Fruit fly (Drosophila melanogaster) whole organism, embryonic: Measurements from ENCODE around the gene ATP8B.

Experiments
- Adf1 ChIP-seq: fragments of 200-800 bp; sonication (Bioruptor generic); IDR thresholded peaks from 2 replicates; pipeline ENCODE4 v1.3.6; 2022; ENCODE audit warnings: missing biosample characterization, missing genetic modification characterization
- Atf6 ChIP-seq: fragments of 200-800 bp; sonication (Bioruptor generic); IDR thresholded peaks from 2 replicates; pipeline ENCODE4 v1.3.6; 2022; ENCODE audit warnings: missing biosample characterization, missing genetic modification characterization
- B-H2 ChIP-seq: fragments of 200-800 bp; sonication (Bioruptor generic); optimal IDR thresholded peaks from 2 replicates; lab custom pipeline; 2018; ENCODE audit warnings: missing biosample characterization, mild to moderate bottlenecking, missing genetic modification characterization
- CG10209 ChIP-seq: fragments of 200-800 bp; sonication (Bioruptor generic); optimal IDR thresholded peaks from 3 replicates; lab custom pipeline; 2017; ENCODE audit warnings: missing biosample characterization, mild to moderate bottlenecking, missing genetic modification characterization, missing genetic modification reagents
- CG10267 ChIP-seq: fragments of 200-800 bp; sonication (Bioruptor generic); optimal IDR thresholded peaks from 2 replicates; lab custom pipeline; 2018; ENCODE audit warnings: missing biosample characterization, mild to moderate bottlenecking, missing genetic modification characterization, moderate library complexity
- CG10321 ChIP-seq: fragments of 200-800 bp; sonication (Bioruptor generic); IDR thresholded peaks from 2 replicates; pipeline ENCODE4 v1.3.6; 2022; ENCODE audit warnings: missing biosample characterization, missing genetic modification characterization
- CG10979 ChIP-seq: fragments of 200-800 bp; sonication (Bioruptor generic); optimal IDR thresholded peaks from 2 replicates; lab custom pipeline; 2018; ENCODE audit warnings: missing biosample characterization, mild to moderate bottlenecking, missing genetic modification characterization, moderate library complexity
- CG12299 ChIP-seq: fragments of 200-800 bp; sonication (Bioruptor generic); optimal IDR thresholded peaks from 2 replicates; lab custom pipeline; 2018; ENCODE audit warnings: missing biosample characterization, mild to moderate bottlenecking, missing genetic modification characterization
- CG13424 ChIP-seq: fragments of 200-800 bp; sonication (Bioruptor generic); optimal IDR thresholded peaks from 2 replicates; lab custom pipeline; 2019; ENCODE audit warnings: missing biosample characterization, mild to moderate bottlenecking, missing genetic modification characterization, moderate library complexity
- CG15479 ChIP-seq: fragments of 200-800 bp; sonication (Bioruptor generic); optimal IDR thresholded peaks from 3 replicates; lab custom pipeline; 2019; ENCODE audit warnings: missing biosample characterization, mild to moderate bottlenecking, missing genetic modification characterization, moderate library complexity
- CG15696 ChIP-seq: fragments of 200-800 bp; sonication (Bioruptor generic); optimal IDR thresholded peaks from 2 replicates; lab custom pipeline; 2019; ENCODE audit warnings: missing biosample characterization, mild to moderate bottlenecking, missing genetic modification characterization, moderate library complexity
- CG1603 ChIP-seq: fragments of 200-800 bp; sonication (Bioruptor generic); optimal IDR thresholded peaks from 2 replicates; lab custom pipeline; 2019; ENCODE audit warnings: missing biosample characterization, mild to moderate bottlenecking, missing genetic modification characterization, moderate library complexity
- CG17359 ChIP-seq: fragments of 200-800 bp; sonication (Bioruptor generic); optimal IDR thresholded peaks from 3 replicates; lab custom pipeline; 2018; ENCODE audit warnings: missing biosample characterization, mild to moderate bottlenecking, missing genetic modification characterization, moderate library complexity
- CG1792 ChIP-seq: fragments of 200-800 bp; sonication (Bioruptor generic); optimal IDR thresholded peaks from 2 replicates; lab custom pipeline; 2016; ENCODE audit warnings: missing biosample characterization, missing genetic modification characterization
- CG30431 ChIP-seq: fragments of 200-800 bp; sonication (Bioruptor generic); optimal IDR thresholded peaks from 2 replicates; lab custom pipeline; 2017; ENCODE audit warnings: missing biosample characterization, missing genetic modification characterization
- CG3281 ChIP-seq: fragments of 200-800 bp; sonication (Bioruptor generic); optimal IDR thresholded peaks from 3 replicates; lab custom pipeline; 2017; ENCODE audit warnings: missing biosample characterization, mild to moderate bottlenecking, missing genetic modification characterization
- CG33213 ChIP-seq: fragments of 200-800 bp; sonication (Bioruptor generic); optimal IDR thresholded peaks from 3 replicates; lab custom pipeline; 2016; ENCODE audit warnings: missing biosample characterization, missing genetic modification characterization
- CG4854 ChIP-seq: fragments of 200-800 bp; sonication (Bioruptor generic); optimal IDR thresholded peaks from 2 replicates; lab custom pipeline; 2016; ENCODE audit warnings: missing biosample characterization, missing genetic modification characterization, inconsistent platforms
- CG8089 ChIP-seq: fragments of 200-800 bp; sonication (Bioruptor generic); optimal IDR thresholded peaks from 3 replicates; lab custom pipeline; 2016; ENCODE audit warnings: missing biosample characterization, missing genetic modification characterization
- CG8944 ChIP-seq: fragments of 200-800 bp; sonication (Bioruptor generic); optimal IDR thresholded peaks from 3 replicates; lab custom pipeline; 2016; ENCODE audit warnings: missing biosample characterization, missing genetic modification characterization
- CG9727 ChIP-seq: fragments of 200-800 bp; sonication (Bioruptor generic); optimal IDR thresholded peaks from 3 replicates; lab custom pipeline; 2017; ENCODE audit warnings: missing biosample characterization, mild to moderate bottlenecking, missing genetic modification characterization
- D ChIP-seq, 2 experiments: fragments of 200-800 bp in 1 of 2; fragments of >200 bp in 1 of 2; sonication (Bioruptor generic) in 1 of 2; optimal IDR thresholded peaks; 2 replicates in 1 of 2; 3 replicates in 1 of 2; lab custom pipeline; 2017; ENCODE audit warnings: mild to moderate bottlenecking in 1 of 2, missing biosample characterization in 1 of 2, missing genetic modification characterization in 1 of 2, missing genetic modification reagents in 1 of 2
- Dfd ChIP-seq, 2 experiments: fragments of >200 bp; optimal IDR thresholded peaks; 2 replicates each; lab custom pipeline; 2017; ENCODE audit warnings: missing biosample characterization in 2 of 2, missing genetic modification characterization in 2 of 2
- Dip3 ChIP-seq: fragments of 200-800 bp; sonication (Bioruptor generic); optimal IDR thresholded peaks from 3 replicates; lab custom pipeline; 2016; ENCODE audit warnings: missing biosample characterization, missing genetic modification characterization
- Doc2 ChIP-seq: fragments of 200-800 bp; sonication (Bioruptor generic); IDR thresholded peaks from 2 replicates; pipeline ENCODE4 v1.3.6; 2022; ENCODE audit warnings: missing biosample characterization, missing genetic modification characterization
- Elba2 ChIP-seq: fragments of 200-800 bp; sonication (Bioruptor generic); optimal IDR thresholded peaks from 3 replicates; lab custom pipeline; 2016; ENCODE audit warnings: missing biosample characterization, missing genetic modification characterization
- Fer3 ChIP-seq: fragments of 200-800 bp; sonication (Bioruptor generic); optimal IDR thresholded peaks from 2 replicates; lab custom pipeline; 2018; ENCODE audit warnings: missing biosample characterization, mild to moderate bottlenecking, missing genetic modification characterization, moderate library complexity
- Gsc ChIP-seq: fragments of 200-800 bp; sonication (Bioruptor generic); IDR thresholded peaks from 2 replicates; pipeline ENCODE4 v1.3.6; 2022; ENCODE audit warnings: missing biosample characterization, missing genetic modification characterization
- H2.0 ChIP-seq: fragments of 200-800 bp; sonication (Bioruptor generic); IDR thresholded peaks from 2 replicates; pipeline ENCODE4 v1.3.6; 2022; ENCODE audit warnings: missing biosample characterization, missing genetic modification characterization
- HLHmδ ChIP-seq: fragments of 200-800 bp; sonication (Bioruptor generic); optimal IDR thresholded peaks from 2 replicates; lab custom pipeline; 2018; ENCODE audit warnings: missing biosample characterization, mild to moderate bottlenecking, missing genetic modification characterization, moderate library complexity
- Hmr ChIP-seq: fragments of 200-800 bp; sonication (Bioruptor generic); optimal IDR thresholded peaks from 3 replicates; lab custom pipeline; 2017; ENCODE audit warnings: mild to moderate bottlenecking, missing biosample characterization, missing genetic modification reagents, missing genetic modification characterization
- Opbp ChIP-seq: fragments of 200-800 bp; sonication (Bioruptor generic); IDR thresholded peaks from 3 replicates; pipeline ENCODE4 v1.3.6; 2022; ENCODE audit warnings: missing biosample characterization, missing genetic modification characterization; ENCODE audit not compliant: partially characterized antibody
- Trl ChIP-seq, 3 experiments: fragments of >200 bp in 2 of 3; fragments of 200-800 bp in 1 of 3; sonication (Bioruptor generic) in 1 of 3; optimal IDR thresholded peaks; 2 replicates in 1 of 3; 3 replicates in 2 of 3; lab custom pipeline; 2016 to 2017; ENCODE audit warnings: missing biosample characterization in 1 of 3, missing genetic modification characterization in 1 of 3
- Vsx1 ChIP-seq: fragments of 200-800 bp; sonication (Bioruptor generic); optimal IDR thresholded peaks from 2 replicates; lab custom pipeline; 2017; ENCODE audit warnings: missing biosample characterization, mild to moderate bottlenecking, missing genetic modification characterization, missing genetic modification reagents
- YL-1 ChIP-seq: fragments of 200-800 bp; sonication (Bioruptor generic); optimal IDR thresholded peaks from 3 replicates; lab custom pipeline; 2017; ENCODE audit warnings: missing biosample characterization, mild to moderate bottlenecking, missing genetic modification characterization
- al ChIP-seq: fragments of 200-800 bp; sonication (Bioruptor generic); IDR thresholded peaks from 2 replicates; pipeline ENCODE4 v1.3.6; 2022; ENCODE audit warnings: missing biosample characterization, missing genetic modification characterization
- dan ChIP-seq: fragments of 200-800 bp; sonication (Bioruptor generic); IDR thresholded peaks from 2 replicates; pipeline ENCODE4 v1.3.6; 2022; ENCODE audit warnings: missing biosample characterization, missing genetic modification characterization
- fd102C ChIP-seq: fragments of 200-800 bp; sonication (Bioruptor generic); optimal IDR thresholded peaks from 2 replicates; lab custom pipeline; 2018; ENCODE audit warnings: missing biosample characterization, mild to moderate bottlenecking, missing genetic modification characterization, moderate library complexity
- ftz-f1 ChIP-seq: fragments of 200-800 bp; sonication (Bioruptor generic); optimal IDR thresholded peaks from 2 replicates; lab custom pipeline; 2016; ENCODE audit warnings: missing biosample characterization, missing genetic modification characterization
- gce ChIP-seq: fragments of 200-800 bp; sonication (Bioruptor generic); IDR thresholded peaks from 3 replicates; pipeline ENCODE4 v1.3.6; 2022; ENCODE audit warnings: missing biosample characterization, missing genetic modification characterization
- gem ChIP-seq: fragments of 200-800 bp; sonication (Bioruptor generic); optimal IDR thresholded peaks from 2 replicates; lab custom pipeline; 2019; ENCODE audit warnings: missing biosample characterization, mild to moderate bottlenecking, missing genetic modification characterization, moderate library complexity
- gt ChIP-seq: fragments of 200-800 bp; sonication (Bioruptor generic); IDR thresholded peaks from 2 replicates; pipeline ENCODE4 v1.3.6; 2022; ENCODE audit warnings: missing biosample characterization, missing genetic modification characterization
- ham ChIP-seq: fragments of 200-800 bp; sonication (Bioruptor generic); IDR thresholded peaks from 2 replicates; pipeline ENCODE4 v1.3.6; 2022; ENCODE audit warnings: missing biosample characterization, missing genetic modification characterization
- jumu ChIP-seq: fragments of 200-800 bp; sonication (Bioruptor generic); optimal IDR thresholded peaks from 3 replicates; lab custom pipeline; 2016; ENCODE audit warnings: missing biosample characterization, missing genetic modification characterization
- lab ChIP-seq: fragments of 200-800 bp; sonication (Bioruptor generic); optimal IDR thresholded peaks from 3 replicates; lab custom pipeline; 2017; ENCODE audit warnings: missing biosample characterization, missing genetic modification characterization, mild to moderate bottlenecking, moderate library complexity, missing genetic modification reagents
- maf-S ChIP-seq: fragments of 200-800 bp; sonication (Bioruptor generic); optimal IDR thresholded peaks from 2 replicates; lab custom pipeline; 2016; ENCODE audit warnings: missing biosample characterization, missing genetic modification characterization
- pho ChIP-seq: fragments of 200-800 bp; sonication (Bioruptor generic); optimal IDR thresholded peaks from 2 replicates; lab custom pipeline; 2016; ENCODE audit warnings: missing biosample characterization, missing genetic modification characterization
- prd ChIP-seq, 3 experiments: fragments of >200 bp in 2 of 3; fragments of 200-800 bp in 1 of 3; sonication (Bioruptor generic) in 1 of 3; optimal IDR thresholded peaks in 2 of 3; IDR thresholded peaks in 1 of 3; 2 replicates in 2 of 3; 3 replicates in 1 of 3; pipeline versions ENCODE4 v1.3.6 to Lab custom; 2017 to 2022; ENCODE audit warnings: missing biosample characterization in 1 of 3, missing genetic modification characterization in 1 of 3
- schlank ChIP-seq: fragments of 200-800 bp; sonication (Bioruptor generic); optimal IDR thresholded peaks from 2 replicates; lab custom pipeline; 2018; ENCODE audit warnings: missing biosample characterization, mild to moderate bottlenecking, missing genetic modification characterization

Gene ATP8B

dm6 chr3R:12121161-12121560 is 30.7 kb upstream of the ATP8B start (continued):
- TF ChIP-seq CG30431, result peak; percentile 95
- peak; percentile 87 for TF ChIP-seq pho (GFP tag; lab: Kevin White, UChicago)
- peak; percentile 94 for TF ChIP-seq H2.0 (GFP tag; lab: Robert Waterston, UW)
- peak; percentile 81 for TF ChIP-seq schlank
- TF ChIP-seq CG8089, result peak; percentile 93
- peak; percentile 83 for TF ChIP-seq B-H2 (GFP tag; lab: Kevin White, UChicago)
- peak; percentile 70 for TF ChIP-seq CG10267 (tag; lab: Kevin White, UChicago)
- no peak for TF ChIP-seq CG10979
- TF ChIP-seq CG10321, result peak; percentile 79
- peak; percentile 88 for TF ChIP-seq CG17359
- peak; percentile 50 for TF ChIP-seq ftz-f1 (GFP tag; lab: Kevin White, UChicago)
- peak; percentile 88 for TF ChIP-seq CG8944 (GFP tag; lab: Kevin White, UChicago)
- TF ChIP-seq Dfd (GFP tag; optimal IDR thresholded peaks at IDR 0.05; lab: Kevin White, UChicago), result peak in 1 of 2 experiments; percentile 17

dm6 chr3R:12113700-12114099 is 23.3 kb upstream of the ATP8B start:
- TF ChIP-seq CG10209 (peak; percentile 19), D (optimal IDR thresholded peaks at IDR 0.05; lab: Kevin White, UChicago) (no peak), D (GFP tag; optimal IDR thresholded peaks at IDR 0.05; lab: Kevin White, UChicago) (no peak), CG4854 (GFP tag; lab: Kevin White, UChicago) (no peak), Opbp (no peak), HLHmδ (GFP tag; lab: Kevin White, UChicago) (no peak), CG3281 (no peak), jumu (GFP tag; lab: Kevin White, UChicago) (no peak), maf-S (GFP tag; lab: Kevin White, UChicago) (no peak), CG1603 (tag; lab: Kevin White, UChicago) (no peak), dan (GFP tag; lab: Robert Waterston, UW) (no peak), CG9727 (GFP tag; lab: Kevin White, UChicago) (peak; percentile 39), Elba2 (GFP tag; lab: Kevin White, UChicago) (no peak), prd (optimal IDR thresholded peaks at IDR 0.05; lab: Kevin White, UChicago) (no peak), prd (GFP tag; IDR thresholded peaks at IDR 0.05; lab: Robert Waterston, UW) (peak; percentile 24; the same call in 1 of the 3 replicates), CG12299 (no peak), Trl (optimal IDR thresholded peaks at IDR 0.05; lab: Kevin White, UChicago) (no peak), Trl (GFP tag; optimal IDR thresholded peaks at IDR 0.05; lab: Kevin White, UChicago) (peak; percentile 16), CG15696 (peak; percentile 75), Adf1 (GFP tag; lab: Robert Waterston, UW) (no peak), gce (GFP tag; lab: Robert Waterston, UW) (no peak), CG33213 (GFP tag; lab: Kevin White, UChicago) (no peak), YL-1 (no peak), Atf6 (GFP tag; lab: Robert Waterston, UW) (no peak), Vsx1 (no peak), al (GFP tag; lab: Robert Waterston, UW) (no peak), ham (GFP tag; lab: Robert Waterston, UW) (no peak), CG1792 (no peak), lab (peak; percentile 22), Gsc (no peak), Doc2 (GFP tag; lab: Robert Waterston, UW) (no peak), gem (peak; percentile 16), Hmr (GFP tag; lab: Kevin White, UChicago) (peak; percentile 19), CG15479 (peak; percentile 38), CG13424 (tag; lab: Kevin White, UChicago) (no peak), gt (GFP tag; lab: Robert Waterston, UW) (no peak), Dip3 (GFP tag; lab: Kevin White, UChicago) (no peak), Fer3 (tag; lab: Kevin White, UChicago) (no peak), CG10321 (no peak), fd102C (peak; percentile 89)
